Fruit fly (Drosophila melanogaster): ENCODE data around the gene wrm2.

DNA sequence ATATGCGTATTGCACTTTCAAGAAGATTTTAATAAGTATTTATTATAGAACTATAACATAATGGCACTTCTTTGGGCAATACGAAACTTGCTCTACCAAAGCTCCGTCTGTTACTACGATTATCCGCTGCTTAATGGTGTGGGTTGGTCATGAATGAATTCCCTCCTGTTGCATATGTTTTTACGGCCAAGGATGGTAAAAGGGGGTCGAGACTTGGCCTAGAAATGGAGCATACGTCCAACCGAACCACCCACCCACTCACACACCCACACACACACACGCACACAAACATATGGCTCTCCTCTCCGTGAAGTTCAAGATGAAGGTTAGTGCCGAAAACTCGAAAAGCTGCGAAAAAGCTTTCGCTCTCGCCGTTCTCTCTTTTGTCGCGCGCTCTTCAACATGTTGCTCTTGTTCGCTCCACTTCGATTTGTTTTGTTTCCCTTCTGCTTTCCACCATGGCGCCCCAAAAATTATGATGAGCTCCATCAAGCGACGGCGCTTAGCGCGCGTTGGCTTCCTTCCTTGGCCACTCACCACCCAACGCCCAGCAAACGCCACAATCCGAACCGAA lies 21.4 kb downstream of the wrm2 start:
- no peak for TF ChIP-seq ovo (GFP tag; optimal IDR thresholded peaks at IDR 0.05)
- no peak for TF ChIP-seq kay (GFP tag; ENCODE audit: borderline replicate concordance)
- no peak for TF ChIP-seq Mnt (GFP tag; optimal IDR thresholded peaks at IDR 0.05)
- TF ChIP-seq cic (GFP tag; optimal IDR thresholded peaks at IDR 0.05): no peak
- no peak for TF ChIP-seq Crg-1 (GFP tag; optimal IDR thresholded peaks at IDR 0.05)
- TF ChIP-seq Clk (GFP tag; optimal IDR thresholded peaks at IDR 0.05): no peak

Data from whole organism, adult.